Worm (Caenorhabditis elegans): ENCODE data around the gene chil-27.

The chil-27 gene

DNA sequence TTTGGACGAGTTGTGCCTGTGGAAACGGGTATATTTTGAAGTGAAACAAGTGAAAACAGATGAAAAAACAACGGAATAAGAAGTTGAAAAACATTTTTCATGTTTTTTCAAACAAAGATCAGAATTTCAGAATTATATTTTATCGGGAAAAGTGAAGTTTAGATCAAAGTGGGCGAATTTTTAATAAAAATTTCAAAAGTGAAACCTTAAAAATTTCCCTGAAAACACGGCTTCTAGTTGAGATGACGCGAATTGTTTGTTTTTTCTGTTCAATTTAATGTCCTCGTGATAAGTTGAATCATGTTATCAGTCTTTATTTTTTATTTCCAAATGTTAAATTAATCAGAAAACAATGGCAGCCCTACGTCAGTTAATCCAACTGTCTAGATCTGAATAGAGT, 29.5 kb downstream of the chil-27 start, which contains the start of gene gcy-3:
Gene gcy-3 (minus strand): TSS at position 101 of the 400 bp plus-strand sequence.
- TF ChIP-seq snu-23 (GFP tag; optimal IDR thresholded peaks at IDR 0.05) (no peak), nhr-19 (GFP tag; conservative IDR thresholded peaks at IDR 0.05) (no peak), F16B12.6 (tag; optimal IDR thresholded peaks at IDR 0.05) (no peak)

DNA sequence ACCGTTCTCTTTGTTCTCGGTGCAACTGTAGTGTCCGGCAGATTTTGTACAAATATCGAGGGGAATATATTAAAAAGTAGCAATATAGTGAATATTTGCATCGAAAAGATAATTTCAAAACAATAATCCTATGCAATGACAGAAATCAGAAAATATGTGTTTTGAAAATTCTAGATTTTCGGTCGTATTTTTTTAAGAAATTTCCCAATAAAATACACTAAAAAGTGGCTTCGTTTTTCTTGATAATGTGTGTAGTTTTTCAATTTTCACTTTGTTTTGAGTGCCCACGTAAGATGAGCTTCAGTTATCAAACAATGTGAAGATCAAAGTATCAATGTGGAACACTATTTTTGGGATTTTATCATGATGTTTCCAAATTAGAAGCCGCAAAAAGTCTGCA, 39.2 kb downstream of the chil-27 start, which contains the start of gene gcy-1:
Gene gcy-1 (minus strand): TSS at position 101 of the 400 bp plus-strand sequence.
- no peak for TF ChIP-seq mab-9 (GFP tag; IDR thresholded peaks at IDR 0.05)
- TF ChIP-seq nhr-237 (tag; optimal IDR thresholded peaks at IDR 0.05), result no peak
- no peak for TF ChIP-seq nhr-85 (tag)
- no peak for TF ChIP-seq lin-35 (GFP tag; optimal IDR thresholded peaks at IDR 0.05)
- TF ChIP-seq sox-4 (tag; optimal IDR thresholded peaks at IDR 0.05), result no peak

ce11 chrII:9518781-9519180, 41.1 kb downstream of the chil-27 start, which contains the start of the genes sfxn-1.1 and AH6.3:
TSS of gene sfxn-1.1 (minus strand) at chrII:9518881.
TSS of gene AH6.3 (plus strand) at chrII:9519055.
- TF ChIP-seq nhr-84 (tag; optimal IDR thresholded peaks at IDR 0.05) (no peak), ceh-8 (GFP tag; optimal IDR thresholded peaks at IDR 0.05) (no peak), mab-9 (GFP tag; IDR thresholded peaks at IDR 0.05) (no peak), ama-1 (optimal IDR thresholded peaks at IDR 0.05) (no peak), elt-2 (tag; optimal IDR thresholded peaks at IDR 0.05) (no peak), lin-39 (tag; optimal IDR thresholded peaks at IDR 0.05) (no peak)

DNA sequence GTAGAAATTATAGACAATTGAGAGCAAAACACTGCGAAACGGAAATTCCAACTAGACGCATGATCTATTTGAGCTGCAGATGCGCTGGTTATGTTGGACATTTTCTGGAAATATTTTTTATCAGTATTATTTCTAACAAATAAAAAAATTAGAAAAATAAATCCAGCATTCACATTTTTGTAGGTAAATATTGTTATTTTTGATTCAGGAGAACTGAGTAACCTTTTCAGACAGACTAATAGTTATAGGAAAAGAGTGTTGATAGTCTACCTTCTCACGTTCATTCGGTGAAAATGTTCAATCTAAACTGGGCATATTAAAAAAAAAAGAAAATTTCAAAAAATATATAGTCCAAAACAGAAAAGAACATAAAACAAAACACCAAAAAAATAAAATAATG, 43.9 kb downstream of the chil-27 start, which contains the start of gene sra-1:
Gene sra-1 (minus strand): TSS at position 101 of the 400 bp plus-strand sequence.
- TF ChIP-seq nhr-12 (tag; optimal IDR thresholded peaks at IDR 0.05) (no peak), dpl-1 (GFP tag; optimal IDR thresholded peaks at IDR 0.05) (no peak), ceh-63 (GFP tag; optimal IDR thresholded peaks at IDR 0.05) (no peak), ama-1 (optimal IDR thresholded peaks at IDR 0.05) (no peak)

ce11 chrII:9522986-9523385, 45.3 kb downstream of the chil-27 start, which contains the start of gene AH6.17:
TSS of gene AH6.17 (plus strand) at chrII:9523170.
- no peak for TF ChIP-seq nhr-20 (tag; optimal IDR thresholded peaks at IDR 0.05)
- TF ChIP-seq C04F5.9 (tag; optimal IDR thresholded peaks at IDR 0.05), result no peak
- no peak for TF ChIP-seq unc-98 (GFP tag; IDR thresholded peaks at IDR 0.05)
- TF ChIP-seq nhr-19 (GFP tag; conservative IDR thresholded peaks at IDR 0.05), result no peak
- TF ChIP-seq zip-4 (GFP tag; optimal IDR thresholded peaks at IDR 0.05), result no peak
- no peak for TF ChIP-seq fkh-10 (GFP tag; optimal IDR thresholded peaks at IDR 0.05)
- no peak for TF ChIP-seq sox-4 (tag; optimal IDR thresholded peaks at IDR 0.05)
- no peak for TF ChIP-seq mab-9 (GFP tag; IDR thresholded peaks at IDR 0.05)
- TF ChIP-seq pag-3 (tag; optimal IDR thresholded peaks at IDR 0.05; ENCODE audit: borderline replicate concordance, insufficient read depth), result no peak
- TF ChIP-seq mep-1 (tag; optimal IDR thresholded peaks at IDR 0.05), result no peak
- TF ChIP-seq elt-2 (tag; optimal IDR thresholded peaks at IDR 0.05), result no peak

ce11 chrII:9523539-9524224, 46.0 kb downstream of the chil-27 start, which contains the start of gene mex-6:
TSS of gene mex-6 (plus strand) at chrII:9524174.
- TF ChIP-seq pax-3 (tag; optimal IDR thresholded peaks at IDR 0.05) (no peak), alr-1 (tag; optimal IDR thresholded peaks at IDR 0.05; ENCODE audit: borderline replicate concordance) (no peak), vab-15 (tag; optimal IDR thresholded peaks at IDR 0.05) (no peak), nhr-12 (tag; optimal IDR thresholded peaks at IDR 0.05) (no peak), nhr-71 (tag; optimal IDR thresholded peaks at IDR 0.05) (no peak), sup-37 (GFP tag; optimal IDR thresholded peaks at IDR 0.05) (no peak), lin-39 (tag; optimal IDR thresholded peaks at IDR 0.05) (no peak), nhr-85 (tag) (no peak), mef-2 (tag; optimal IDR thresholded peaks at IDR 0.05) (no peak), unc-86 (tag; optimal IDR thresholded peaks at IDR 0.05) (no peak), pag-3 (tag; optimal IDR thresholded peaks at IDR 0.05; ENCODE audit: borderline replicate concordance, insufficient read depth) (no peak)

Measured in whole organism, L1 larva.